Fruit fly (Drosophila melanogaster) whole organism, embryonic: ENCODE measurements around the gene Irp-1B.
A peak's percentile ranks its signal among the peaks of the same experiment; 100 is the strongest.

Experiments used
- Antp ChIP-seq: fragments of 200-800 bp; sonication (Bioruptor generic); optimal IDR thresholded peaks from 3 replicates; lab custom pipeline; 2016; ENCODE audit warnings: missing biosample characterization, missing genetic modification characterization
- Asciz ChIP-seq: fragments of 200-800 bp; sonication (Bioruptor generic); optimal IDR thresholded peaks from 2 replicates; lab custom pipeline; 2017; ENCODE audit warnings: missing biosample characterization, mild to moderate bottlenecking, missing genetic modification characterization, missing genetic modification reagents
- Awh ChIP-seq: fragments of 200-800 bp; sonication (Bioruptor generic); IDR thresholded peaks from 2 replicates; pipeline ENCODE4, ENCODE4 v1.3.6; 2022; ENCODE audit warnings: missing biosample characterization, missing genetic modification characterization
- B-H1 ChIP-seq: fragments of 200-800 bp; sonication (Bioruptor generic); IDR thresholded peaks from 3 replicates; pipeline ENCODE4 v1.3.6; 2022; ENCODE audit warnings: missing biosample characterization, missing genetic modification characterization
- CG11247 ChIP-seq: fragments of 200-800 bp; sonication (Bioruptor generic); IDR thresholded peaks from 2 replicates; pipeline ENCODE4 v1.3.6; 2022; ENCODE audit warnings: missing biosample characterization, missing genetic modification characterization
- CG12104 ChIP-seq: fragments of 200-800 bp; sonication (Bioruptor generic); optimal IDR thresholded peaks from 3 replicates; lab custom pipeline; 2016; ENCODE audit warnings: missing biosample characterization, missing genetic modification characterization
- CG13424 ChIP-seq: fragments of 200-800 bp; sonication (Bioruptor generic); optimal IDR thresholded peaks from 2 replicates; lab custom pipeline; 2019; ENCODE audit warnings: missing biosample characterization, mild to moderate bottlenecking, missing genetic modification characterization, moderate library complexity
- CG13894 ChIP-seq: fragments of 200-800 bp; sonication (Bioruptor generic); optimal IDR thresholded peaks from 3 replicates; lab custom pipeline; 2018; ENCODE audit warnings: missing biosample characterization, mild to moderate bottlenecking, missing genetic modification characterization, moderate library complexity
- CG17361 ChIP-seq: fragments of 200-800 bp; sonication (Bioruptor generic); IDR thresholded peaks from 3 replicates; pipeline ENCODE4 v1.3.6; 2022; ENCODE audit warnings: missing biosample characterization, missing genetic modification characterization
- CG2120 ChIP-seq: fragments of 200-800 bp; sonication (Bioruptor generic); optimal IDR thresholded peaks from 3 replicates; lab custom pipeline; 2016; ENCODE audit warnings: missing biosample characterization, missing genetic modification characterization
- CG30020 ChIP-seq: fragments of 200-800 bp; optimal IDR thresholded peaks from 2 replicates; lab custom pipeline; 2019; ENCODE audit warnings: missing biosample characterization, mild to moderate bottlenecking, missing genetic modification characterization, moderate library complexity
- CG30403 ChIP-seq: fragments of 200-800 bp; sonication (Bioruptor generic); optimal IDR thresholded peaks from 3 replicates; lab custom pipeline; 2016; ENCODE audit warnings: missing biosample characterization, missing genetic modification characterization
- CG3838 ChIP-seq: fragments of 200-800 bp; sonication (Bioruptor generic); optimal IDR thresholded peaks from 3 replicates; lab custom pipeline; 2016; ENCODE audit warnings: missing biosample characterization, missing genetic modification characterization
- CG5180 ChIP-seq: fragments of 200-800 bp; sonication (Bioruptor generic); optimal IDR thresholded peaks from 3 replicates; lab custom pipeline; 2017; ENCODE audit warnings: missing biosample characterization, missing genetic modification characterization, mild to moderate bottlenecking, moderate library complexity, missing genetic modification reagents
- CG6175 ChIP-seq: fragments of 200-800 bp; sonication (Bioruptor generic); IDR thresholded peaks from 3 replicates; pipeline ENCODE4 v1.3.6; 2022; ENCODE audit warnings: missing biosample characterization, missing genetic modification characterization
- CG6654 ChIP-seq: fragments of 200-800 bp; sonication (Bioruptor generic); optimal IDR thresholded peaks from 2 replicates; lab custom pipeline; 2017; ENCODE audit warnings: missing biosample characterization, mild to moderate bottlenecking, missing genetic modification characterization
- CG6854 ChIP-seq: fragments of 200-800 bp; sonication (Bioruptor generic); optimal IDR thresholded peaks from 3 replicates; lab custom pipeline; 2017; ENCODE audit warnings: missing biosample characterization, mild to moderate bottlenecking, missing genetic modification characterization
- CG7556 ChIP-seq: fragments of 200-800 bp; sonication (Bioruptor generic); optimal IDR thresholded peaks from 2 replicates; lab custom pipeline; 2017; ENCODE audit warnings: missing biosample characterization, mild to moderate bottlenecking, missing genetic modification characterization
- CG7839 ChIP-seq: fragments of 200-800 bp; sonication (Bioruptor generic); optimal IDR thresholded peaks from 3 replicates; lab custom pipeline; 2018; ENCODE audit warnings: missing biosample characterization, mild to moderate bottlenecking, missing genetic modification characterization, moderate library complexity
- CG7987 ChIP-seq: fragments of 200-800 bp; sonication (Bioruptor generic); optimal IDR thresholded peaks from 2 replicates; lab custom pipeline; 2018; ENCODE audit warnings: missing biosample characterization, mild to moderate bottlenecking, missing genetic modification characterization, moderate library complexity
- CG8944 ChIP-seq: fragments of 200-800 bp; sonication (Bioruptor generic); optimal IDR thresholded peaks from 3 replicates; lab custom pipeline; 2016; ENCODE audit warnings: missing biosample characterization, missing genetic modification characterization
- CG9932 ChIP-seq: fragments of 200-800 bp; sonication (Bioruptor generic); IDR thresholded peaks from 2 replicates; pipeline ENCODE4 v1.3.6; 2022; ENCODE audit warnings: missing biosample characterization, missing genetic modification characterization
- GATAe ChIP-seq: fragments of 200-800 bp; sonication (Bioruptor generic); conservative IDR thresholded peaks from 2 replicates; pipeline ENCODE4 v1.3.6; 2022; ENCODE audit warnings: missing biosample characterization, missing genetic modification characterization
- Gsc ChIP-seq: fragments of 200-800 bp; sonication (Bioruptor generic); IDR thresholded peaks from 2 replicates; pipeline ENCODE4 v1.3.6; 2022; ENCODE audit warnings: missing biosample characterization, missing genetic modification characterization
- Lpt ChIP-seq: fragments of >200 bp; optimal IDR thresholded peaks from 2 replicates; lab custom pipeline; 2018; ENCODE audit warnings: missing biosample characterization, missing genetic modification characterization
- Mrtf ChIP-seq: fragments of 200-800 bp; sonication (Bioruptor generic); IDR thresholded peaks from 3 replicates; pipeline ENCODE4 v1.3.6; 2022; ENCODE audit warnings: missing biosample characterization, missing genetic modification characterization
- Oaz ChIP-seq: fragments of 200-800 bp; sonication (Bioruptor generic); IDR thresholded peaks from 2 replicates; pipeline ENCODE4 v1.3.6; 2022; ENCODE audit warnings: missing biosample characterization, missing genetic modification characterization
- Oli ChIP-seq: fragments of 200-800 bp; sonication (Bioruptor generic); optimal IDR thresholded peaks from 2 replicates; lab custom pipeline; 2018; ENCODE audit warnings: missing biosample characterization, mild to moderate bottlenecking, missing genetic modification characterization, moderate library complexity
- ap ChIP-seq: fragments of 200-800 bp; sonication (Bioruptor generic); IDR thresholded peaks from 2 replicates; pipeline ENCODE4 v1.3.6; 2022; ENCODE audit warnings: missing biosample characterization, missing genetic modification characterization
- bab2 ChIP-seq: fragments of 200-800 bp; sonication (Bioruptor generic); optimal IDR thresholded peaks from 2 replicates; lab custom pipeline; 2016; ENCODE audit warnings: missing biosample characterization, missing genetic modification characterization
- cad ChIP-seq: fragments of >200 bp; optimal IDR thresholded peaks from 2 replicates; lab custom pipeline; 2017; ENCODE audit warnings: missing biosample characterization, missing genetic modification characterization
- gsb-n ChIP-seq: fragments of 200-800 bp; sonication (Bioruptor generic); optimal IDR thresholded peaks from 3 replicates; lab custom pipeline; 2018; ENCODE audit warnings: missing biosample characterization, mild to moderate bottlenecking, missing genetic modification characterization
- hkb ChIP-seq, 2 experiments: fragments of 200-800 bp in 1 of 2; fragments of >200 bp in 1 of 2; sonication (Bioruptor generic) in 1 of 2; IDR thresholded peaks in 1 of 2; optimal IDR thresholded peaks in 1 of 2; 2 replicates each; pipeline versions ENCODE4 v1.3.6 to Lab custom; 2017 to 2022; ENCODE audit warnings: missing biosample characterization in 1 of 2, missing genetic modification characterization in 1 of 2
- insv ChIP-seq, 2 experiments: fragments of 200-800 bp; sonication (Bioruptor generic); optimal IDR thresholded peaks; 3 replicates each; lab custom pipeline; 2016 to 2018; ENCODE audit warnings: missing biosample characterization in 2 of 2, missing genetic modification characterization in 2 of 2
- kni ChIP-seq: fragments of 200-800 bp; sonication (Bioruptor generic); optimal IDR thresholded peaks from 3 replicates; lab custom pipeline; 2017; ENCODE audit warnings: mild to moderate bottlenecking, missing biosample characterization, missing genetic modification reagents, missing genetic modification characterization
- lbe ChIP-seq: fragments of 200-800 bp; sonication (Bioruptor generic); optimal IDR thresholded peaks from 2 replicates; lab custom pipeline; 2016; ENCODE audit warnings: missing biosample characterization, mild to moderate bottlenecking, missing genetic modification characterization
- lmd ChIP-seq: fragments of 200-800 bp; sonication (Bioruptor generic); IDR thresholded peaks from 2 replicates; pipeline ENCODE4 v1.3.6; 2022; ENCODE audit warnings: missing biosample characterization, missing genetic modification characterization
- mirr ChIP-seq: fragments of 200-800 bp; sonication (Bioruptor generic); optimal IDR thresholded peaks from 3 replicates; lab custom pipeline; 2018; ENCODE audit warnings: missing biosample characterization, mild to moderate bottlenecking, missing genetic modification characterization
- mld ChIP-seq: fragments of 200-800 bp; sonication (Bioruptor generic); IDR thresholded peaks from 3 replicates; pipeline ENCODE4 v1.3.6; 2022; ENCODE audit warnings: missing biosample characterization, missing genetic modification characterization; ENCODE audit not compliant: partially characterized antibody
- odd ChIP-seq: fragments of 200-800 bp; sonication (Bioruptor generic); optimal IDR thresholded peaks from 2 replicates; lab custom pipeline; 2017; ENCODE audit warnings: missing biosample characterization, mild to moderate bottlenecking, missing genetic modification characterization
- otp ChIP-seq: fragments of 200-800 bp; sonication (Bioruptor generic); IDR thresholded peaks from 3 replicates; pipeline ENCODE4, ENCODE4 v1.3.6; 2022; ENCODE audit warnings: missing biosample characterization, missing genetic modification characterization
- pho ChIP-seq: fragments of 200-800 bp; sonication (Bioruptor generic); optimal IDR thresholded peaks from 2 replicates; lab custom pipeline; 2016; ENCODE audit warnings: missing biosample characterization, missing genetic modification characterization
- ranshi ChIP-seq: fragments of 200-800 bp; sonication (Bioruptor generic); IDR thresholded peaks from 2 replicates; pipeline ENCODE4 v1.3.6; 2022; ENCODE audit warnings: missing biosample characterization, missing genetic modification characterization
- so ChIP-seq: fragments of 200-800 bp; sonication (Bioruptor generic); IDR thresholded peaks from 3 replicates; pipeline ENCODE4 v1.3.6; 2022; ENCODE audit warnings: missing biosample characterization, missing genetic modification characterization
- sqz ChIP-seq: fragments of 200-800 bp; sonication (Bioruptor generic); optimal IDR thresholded peaks from 3 replicates; lab custom pipeline; 2018; ENCODE audit warnings: missing biosample characterization, mild to moderate bottlenecking, missing genetic modification characterization
- tgo ChIP-seq: fragments of 200-800 bp; sonication (Bioruptor generic); IDR thresholded peaks from 3 replicates; pipeline ENCODE4 v1.3.6; 2022; ENCODE audit warnings: missing biosample characterization, missing genetic modification characterization
- tna ChIP-seq: fragments of 200-800 bp; sonication (Bioruptor generic); IDR thresholded peaks from 2 replicates; pipeline ENCODE4 v1.3.6; 2022; ENCODE audit warnings: missing biosample characterization, missing genetic modification characterization; ENCODE audit not compliant: partially characterized antibody
- ttk ChIP-seq: fragments of 200-800 bp; sonication (Bioruptor generic); IDR thresholded peaks from 2 replicates; pipeline ENCODE4 v2.1.2; 2022; ENCODE audit warnings: missing biosample characterization, missing genetic modification characterization
- zfh2 ChIP-seq: fragments of 200-800 bp; sonication (Bioruptor generic); optimal IDR thresholded peaks from 2 replicates; lab custom pipeline; 2016; ENCODE audit warnings: missing biosample characterization, missing genetic modification characterization

The Irp-1B gene

dm6 chr3R:10411752-10412549 lies 718 bp downstream of the Irp-1B start (continued):
- TF ChIP-seq CG8944 (GFP tag; lab: Kevin White, UChicago) (no peak), CG30020 (no peak), CG7839 (no peak), CG3838 (no peak), mld (GFP tag; lab: Robert Waterston, UW) (no peak), ap (GFP tag; lab: Robert Waterston, UW) (0 out of 2 replicates have a peak, but pooled peaks have one; percentile 13), ttk (GFP tag; lab: Robert Waterston, UW) (peak; percentile 71), lmd (GFP tag; lab: Robert Waterston, UW) (peak; percentile 59; the same call in 1 of the 2 replicates), pho (GFP tag; lab: Kevin White, UChicago) (peak; percentile 16), kni (no peak), tgo (GFP tag; lab: Robert Waterston, UW) (peak; percentile 64; the same call in 1 of the 3 replicates), zfh2 (GFP tag; lab: Kevin White, UChicago) (peak; percentile 52), CG6854 (peak; percentile 40), Asciz (peak; percentile 10), CG6175 (GFP tag; lab: Robert Waterston, UW) (peak; percentile 76), insv (GFP tag; optimal IDR thresholded peaks at IDR 0.05; lab: Kevin White, UChicago) (no peak), CG2120 (GFP tag; lab: Kevin White, UChicago) (peak; percentile 62), tna (GFP tag; lab: Robert Waterston, UW) (no peak), otp (GFP tag; lab: Robert Waterston, UW) (no peak), CG6654 (no peak), Mrtf (GFP tag; lab: Robert Waterston, UW) (peak; percentile 64; the same call in 1 of the 3 replicates), cad (GFP tag; lab: Kevin White, UChicago) (no peak), CG17361 (peak; percentile 38; the same call in 1 of the 3 replicates), sqz (GFP tag; lab: Kevin White, UChicago) (no peak), GATAe (GFP tag; lab: Robert Waterston, UW) (peak; percentile 85), CG13424 (tag; lab: Kevin White, UChicago) (peak; percentile 4), Gsc (GFP tag; lab: Robert Waterston, UW) (no peak), odd (GFP tag; lab: Kevin White, UChicago) (no peak), lbe (GFP tag; lab: Kevin White, UChicago) (peak; percentile 74), Awh (peak; percentile 42; the same call in 1 of the 2 replicates), CG7556 (GFP tag; lab: Kevin White, UChicago) (peak; percentile 7), CG13894 (tag; lab: Kevin White, UChicago) (no peak), CG11247 (peak; percentile 71), Lpt (no peak), mirr (GFP tag; lab: Kevin White, UChicago) (peak; percentile 69), bab2 (GFP tag; lab: Kevin White, UChicago) (peak; percentile 41), CG30403 (peak; percentile 9), so (0 out of 3 replicates have a peak, but pooled peaks have one; percentile 9), gsb-n (tag; lab: Kevin White, UChicago) (no peak), CG12104 (no peak), Oaz (GFP tag; lab: Robert Waterston, UW) (0 out of 2 replicates have a peak, but pooled peaks have one; percentile 19), hkb (optimal IDR thresholded peaks at IDR 0.05; lab: Kevin White, UChicago) (no peak), hkb (GFP tag; IDR thresholded peaks at IDR 0.05; lab: Robert Waterston, UW) (peak; percentile 68), ranshi (GFP tag; lab: Robert Waterston, UW) (peak; percentile 61; the same call in 1 of the 2 replicates), B-H1 (GFP tag; lab: Robert Waterston, UW) (peak; percentile 47; the same call in 2 of the 3 replicates), CG7987 (GFP tag; lab: Kevin White, UChicago) (no peak), Oli (tag; lab: Kevin White, UChicago) (no peak), CG9932 (GFP tag; lab: Robert Waterston, UW) (peak; percentile 42), CG5180 (peak; percentile 6), Antp (GFP tag; lab: Kevin White, UChicago) (peak; percentile 59)
